Worm (Caenorhabditis elegans) whole organism, L4 larva: ENCODE data around the gene btb-2.

ENCODE experiments used
- D1046.2 ChIP-seq: fragments of 200-800 bp; sonication (Bioruptor generic); IDR thresholded peaks from 2 replicates; pipeline ENCODE4 v1.3.6; 2022; ENCODE audit warnings: missing genetic modification characterization, missing compliant biosample characterization
- F49E8.2 ChIP-seq: sonication (generic microtip); optimal IDR thresholded peaks from 2 replicates; lab custom pipeline; 2016; ENCODE audit warnings: missing compliant biosample characterization, mild to moderate bottlenecking, missing genetic modification characterization, borderline replicate concordance
- R02D3.7 ChIP-seq: fragments of 150-350 bp; sonication (generic microtip); optimal IDR thresholded peaks from 3 replicates; lab custom pipeline; 2014; ENCODE audit warnings: missing biosample characterization, missing genetic modification characterization
- T20F7.1 ChIP-seq: fragments of 200-800 bp; sonication (Bioruptor generic); optimal IDR thresholded peaks from 2 replicates; lab custom pipeline; 2018; ENCODE audit warnings: mild to moderate bottlenecking, missing genetic modification characterization, missing compliant biosample characterization
- Y105C5A.15 ChIP-seq: fragments of 200-800 bp; sonication (Bioruptor generic); IDR thresholded peaks from 2 replicates; pipeline ENCODE4 v1.3.6; 2022; ENCODE audit warnings: missing genetic modification characterization, missing compliant biosample characterization
- Y48G9A.11 ChIP-seq: fragments of 200-800 bp; sonication (Bioruptor generic); IDR thresholded peaks from 2 replicates; pipeline ENCODE4 v1.3.6; 2022; ENCODE audit warnings: missing genetic modification reagents, missing genetic modification characterization, missing compliant biosample characterization
- ZK546.5 ChIP-seq, 2 experiments: sonication (generic microtip); optimal IDR thresholded peaks; 2 replicates each; lab custom pipeline; 2017; ENCODE audit warnings: missing biosample characterization in 2 of 2, missing genetic modification characterization in 2 of 2
- aly-2 ChIP-seq: sonication (generic microtip); optimal IDR thresholded peaks from 2 replicates; lab custom pipeline; 2018; ENCODE audit warnings: missing biosample characterization, missing genetic modification characterization
- ama-1 ChIP-seq: fragments of 150-350 bp; optimal IDR thresholded peaks from 2 replicates; lab custom pipeline; 2014; ENCODE audit warnings: inconsistent platforms, mixed read lengths
- ceh-20 ChIP-seq: fragments of 200-800 bp; sonication (Bioruptor generic); IDR thresholded peaks from 2 replicates; pipeline ENCODE4 v1.3.6; 2022; ENCODE audit warnings: missing genetic modification reagents, missing genetic modification characterization, missing compliant biosample characterization
- ceh-44 ChIP-seq: fragments of 200-800 bp; sonication (Bioruptor generic); IDR thresholded peaks from 2 replicates; pipeline ENCODE4 v1.3.6; 2022; ENCODE audit warnings: missing genetic modification reagents, missing genetic modification characterization, missing compliant biosample characterization
- ceh-62 ChIP-seq: sonication (generic microtip); optimal IDR thresholded peaks from 2 replicates; lab custom pipeline; 2017; ENCODE audit warnings: missing biosample characterization, missing genetic modification characterization
- cey-2 ChIP-seq: sonication (generic microtip); optimal IDR thresholded peaks from 3 replicates; lab custom pipeline; 2017; ENCODE audit warnings: missing genetic modification characterization, mild to moderate bottlenecking, missing compliant biosample characterization, antibody characterized with exemption, borderline replicate concordance; ENCODE audit not compliant: insufficient read depth
- ctbp-1 ChIP-seq: fragments of 200-800 bp; sonication (Bioruptor generic); IDR thresholded peaks from 2 replicates; pipeline ENCODE4 v1.3.6; 2022; ENCODE audit warnings: missing genetic modification reagents, missing genetic modification characterization, missing compliant biosample characterization
- daf-16 ChIP-seq, 3 experiments: sonication (generic microtip); optimal IDR thresholded peaks; 2 replicates each; lab custom pipeline; 2016 to 2017; ENCODE audit warnings: missing genetic modification characterization in 3 of 3, missing genetic modification reagents in 3 of 3, mild to moderate bottlenecking in 2 of 3, missing compliant biosample characterization in 2 of 3, missing biosample characterization in 1 of 3, moderate library complexity in 1 of 3
- daf-19 ChIP-seq: fragments of 200-800 bp; sonication (Bioruptor generic); conservative IDR thresholded peaks from 2 replicates; pipeline ENCODE4 v1.3.6; 2022; ENCODE audit warnings: missing genetic modification characterization, missing compliant biosample characterization
- daf-8 ChIP-seq: fragments of 200-800 bp; sonication (Bioruptor generic); IDR thresholded peaks from 2 replicates; pipeline ENCODE4 v1.3.6; 2022; ENCODE audit warnings: missing genetic modification characterization, missing compliant biosample characterization
- dmd-8 ChIP-seq: fragments of 200-800 bp; sonication (Bioruptor generic); IDR thresholded peaks from 2 replicates; pipeline ENCODE4 v1.3.6; 2022; ENCODE audit warnings: missing genetic modification characterization, missing compliant biosample characterization
- hlh-30 ChIP-seq: sonication (generic microtip); optimal IDR thresholded peaks from 2 replicates; lab custom pipeline; 2017; ENCODE audit warnings: antibody characterized with exemption, mild to moderate bottlenecking, missing genetic modification characterization, missing compliant biosample characterization; ENCODE audit not compliant: insufficient read depth
- lin-15B ChIP-seq: fragments of 150-350 bp; sonication (generic microtip); optimal IDR thresholded peaks from 3 replicates; lab custom pipeline; 2014; ENCODE audit warnings: missing biosample characterization, missing genetic modification characterization
- lin-29 ChIP-seq: fragments of 200-800 bp; sonication (Bioruptor generic); IDR thresholded peaks from 2 replicates; pipeline ENCODE4 v1.3.6; 2022; ENCODE audit warnings: missing genetic modification reagents, missing genetic modification characterization, missing compliant biosample characterization
- lin-38 ChIP-seq: fragments of 200-800 bp; sonication (Bioruptor generic); IDR thresholded peaks from 2 replicates; pipeline ENCODE4 v1.3.6; 2022; ENCODE audit warnings: missing genetic modification reagents, missing genetic modification characterization, missing compliant biosample characterization
- lsy-2 ChIP-seq, 2 experiments: fragments of 150-350 bp in 1 of 2; sonication (generic microtip) in 1 of 2; optimal IDR thresholded peaks; 2 replicates each; lab custom pipeline; 2014 to 2017; ENCODE audit warnings: missing biosample characterization in 2 of 2, missing genetic modification characterization in 2 of 2
- madf-5 ChIP-seq, 2 experiments: fragments of 200-800 bp; sonication (Bioruptor generic); IDR thresholded peaks; 2 replicates each; pipeline ENCODE4 v1.3.6; 2022; ENCODE audit warnings: missing compliant biosample characterization in 2 of 2, missing genetic modification characterization in 2 of 2
- mep-1 ChIP-seq: fragments of 150-350 bp; sonication (generic microtip); optimal IDR thresholded peaks from 3 replicates; lab custom pipeline; 2014; ENCODE audit warnings: missing biosample characterization, missing genetic modification characterization
- mes-2 ChIP-seq: sonication (generic microtip); optimal IDR thresholded peaks from 2 replicates; lab custom pipeline; 2016; ENCODE audit warnings: missing genotype, mild to moderate bottlenecking, missing genetic modification characterization, missing compliant biosample characterization; ENCODE audit not compliant: poor library complexity, severe bottlenecking
- nhr-102 ChIP-seq: sonication (generic microtip); optimal IDR thresholded peaks from 2 replicates; lab custom pipeline; 2016; ENCODE audit warnings: mild to moderate bottlenecking, missing genetic modification characterization, moderate library complexity, missing compliant biosample characterization
- nhr-11 ChIP-seq: fragments of 150-350 bp; optimal IDR thresholded peaks from 2 replicates; lab custom pipeline; 2014; ENCODE audit warnings: missing biosample characterization, missing genetic modification characterization
- nhr-111 ChIP-seq: fragments of 200-800 bp; sonication (Bioruptor generic); optimal IDR thresholded peaks from 2 replicates; lab custom pipeline; 2018; ENCODE audit warnings: mild to moderate bottlenecking, missing genetic modification characterization, missing compliant biosample characterization
- nhr-48 ChIP-seq: sonication (generic microtip); optimal IDR thresholded peaks from 2 replicates; lab custom pipeline; 2016; ENCODE audit warnings: mild to moderate bottlenecking, missing genetic modification characterization, missing compliant biosample characterization
- nhr-6 ChIP-seq: fragments of 150-350 bp; optimal IDR thresholded peaks from 2 replicates; lab custom pipeline; 2014; ENCODE audit warnings: missing biosample characterization, missing genetic modification characterization
- nhr-76 ChIP-seq: fragments of 150-350 bp; optimal IDR thresholded peaks from 2 replicates; lab custom pipeline; 2014; ENCODE audit warnings: missing biosample characterization, missing genetic modification characterization
- pha-4 ChIP-seq, 2 experiments: fragments of 150-350 bp in 1 of 2; fragments of 200-800 bp in 1 of 2; sonication (Bioruptor generic) in 1 of 2; IDR thresholded peaks in 1 of 2; optimal IDR thresholded peaks in 1 of 2; 2 replicates each; pipeline versions ENCODE4 v1.3.6 to Lab custom; 2014 to 2022; ENCODE audit warnings: missing genetic modification characterization in 2 of 2, missing genetic modification reagents in 2 of 2, missing biosample characterization in 1 of 2, missing compliant biosample characterization in 1 of 2
- php-3 ChIP-seq: fragments of 200-800 bp; sonication (Bioruptor generic); IDR thresholded peaks from 2 replicates; pipeline ENCODE4 v1.3.6; 2022; ENCODE audit warnings: missing genetic modification reagents, missing genetic modification characterization, missing compliant biosample characterization
- sdz-12 ChIP-seq: fragments of 200-800 bp; sonication (Bioruptor generic); optimal IDR thresholded peaks from 2 replicates; lab custom pipeline; 2018; ENCODE audit warnings: mild to moderate bottlenecking, missing genetic modification characterization, missing compliant biosample characterization
- snpc-1.2 ChIP-seq: fragments of 200-800 bp; sonication (Bioruptor generic); IDR thresholded peaks from 2 replicates; pipeline ENCODE4 v1.3.6; 2022; ENCODE audit warnings: missing genetic modification reagents, missing genetic modification characterization, missing compliant biosample characterization
- spr-1 ChIP-seq: sonication (generic microtip); optimal IDR thresholded peaks from 2 replicates; lab custom pipeline; 2016; ENCODE audit warnings: mild to moderate bottlenecking, missing genetic modification characterization, missing compliant biosample characterization
- tag-97 ChIP-seq: fragments of 200-800 bp; sonication (Bioruptor generic); IDR thresholded peaks from 2 replicates; pipeline ENCODE4 v1.3.6; 2022; ENCODE audit warnings: missing genetic modification characterization, missing compliant biosample characterization
- zag-1 ChIP-seq: fragments of 150-350 bp; optimal IDR thresholded peaks from 2 replicates; lab custom pipeline; 2014; ENCODE audit warnings: missing biosample characterization, missing genetic modification characterization
- zfp-2 ChIP-seq: sonication (generic microtip); optimal IDR thresholded peaks from 2 replicates; lab custom pipeline; 2016; ENCODE audit warnings: mild to moderate bottlenecking, missing genetic modification characterization, missing compliant biosample characterization
- ztf-11 ChIP-seq: fragments of 150-350 bp; optimal IDR thresholded peaks from 2 replicates; lab custom pipeline; 2014; ENCODE audit warnings: missing biosample characterization, missing genetic modification characterization

btb-2 gene

ce11 chrII:6383183-6383695 is 18.5 kb upstream of the btb-2 start, which contains the start of gene F58F12.1 (continued):
- TF ChIP-seq daf-16 (GFP tag; optimal IDR thresholded peaks at IDR 0.05; lab: Kevin White, UChicago), result no peak
- peak; percentile 50 for TF ChIP-seq daf-16 (tag; optimal IDR thresholded peaks at IDR 0.05; lab: Kevin White, UChicago)
- TF ChIP-seq snpc-1.2 (GFP tag; lab: Robert Waterston, UW), result no peak
- peak; percentile 43 for TF ChIP-seq nhr-6 (tag; lab: Kevin White, UChicago)
- no peak for TF ChIP-seq tag-97 (GFP tag; lab: Robert Waterston, UW)
- TF ChIP-seq madf-5 (GFP tag; IDR thresholded peaks at IDR 0.05; lab: Robert Waterston, UW), result no peak
- no peak for TF ChIP-seq nhr-111 (GFP tag; lab: Kevin White, UChicago)
- TF ChIP-seq T20F7.1 (GFP tag; lab: Kevin White, UChicago), result no peak
- no peak for TF ChIP-seq sdz-12 (GFP tag; lab: Kevin White, UChicago)
- peak; percentile 21 for TF ChIP-seq nhr-11 (tag; lab: Kevin White, UChicago)

ce11 chrII:6386467-6386866 is 15.3 kb upstream of the btb-2 start, which contains the start of gene F58F12.4:
Gene F58F12.4 (plus strand): TSS chrII:6386767.
- TF ChIP-seq ZK546.5 (tag; optimal IDR thresholded peaks at IDR 0.05; lab: Kevin White, UChicago) (no peak), dmd-8 (GFP tag; lab: Robert Waterston, UW) (no peak), mep-1 (tag; lab: Kevin White, UChicago) (no peak), ctbp-1 (GFP tag; lab: Robert Waterston, UW) (no peak), lsy-2 (tag; optimal IDR thresholded peaks at IDR 0.05; lab: Kevin White, UChicago) (no peak), lin-29 (no peak), hlh-30 (no peak), pha-4 (GFP tag; IDR thresholded peaks at IDR 0.05; lab: Robert Waterston, UW) (no peak), pha-4 (tag; optimal IDR thresholded peaks at IDR 0.05; lab: Kevin White, UChicago) (no peak), nhr-76 (no peak), D1046.2 (no peak), php-3 (no peak), mes-2 (tag; lab: Kevin White, UChicago) (no peak)

- TF ChIP-seq lin-38, result no peak
- TF ChIP-seq ama-1 (lab: Kevin White, UChicago), result no peak
- no peak for TF ChIP-seq D1046.2
- TF ChIP-seq nhr-102 (tag; lab: Kevin White, UChicago), result no peak
- TF ChIP-seq ceh-62 (tag; lab: Kevin White, UChicago), result no peak
- TF ChIP-seq T20F7.1 (GFP tag; lab: Kevin White, UChicago), result no peak
- TF ChIP-seq F49E8.2, result no peak
- no peak for TF ChIP-seq mes-2 (tag; lab: Kevin White, UChicago)
Observed at ce11 chrII:6387937-6388336, 13.8 kb upstream of the btb-2 start, which contains the start of gene F58F12.2. Gene F58F12.2 (minus strand): TSS chrII:6388037.

- no peak for TF ChIP-seq aly-2 (tag; lab: Kevin White, UChicago)
- no peak for TF ChIP-seq ztf-11
- no peak for TF ChIP-seq lin-15B
- TF ChIP-seq cey-2, result no peak
- TF ChIP-seq, all 104 proteins: peak for 0
Observed at ce11 chrII:6391195-6391594, 10.6 kb upstream of the btb-2 start, which contains the start of gene F58F12.3. Gene F58F12.3 (minus strand): TSS chrII:6391295.

- no peak for TF ChIP-seq nhr-6 (tag; lab: Kevin White, UChicago)
- no peak for TF ChIP-seq daf-19 (GFP tag; lab: Robert Waterston, UW)
- no peak for TF ChIP-seq sdz-12 (GFP tag; lab: Kevin White, UChicago)
- TF ChIP-seq daf-8, result no peak
- no peak for TF ChIP-seq ceh-20 (GFP tag; lab: Robert Waterston, UW)
- TF ChIP-seq spr-1 (tag; lab: Kevin White, UChicago), result no peak
- no peak for TF ChIP-seq T20F7.1 (GFP tag; lab: Kevin White, UChicago)
- TF ChIP-seq nhr-48, result no peak
- TF ChIP-seq zag-1 (tag; lab: Kevin White, UChicago), result no peak
- no peak for TF ChIP-seq Y48G9A.11 (GFP tag; lab: Robert Waterston, UW)
- no peak for TF ChIP-seq zfp-2
- TF ChIP-seq ceh-44 (GFP tag; lab: Robert Waterston, UW), result no peak
- TF ChIP-seq R02D3.7 (tag; lab: Kevin White, UChicago), result no peak
- no peak for TF ChIP-seq aly-2 (tag; lab: Kevin White, UChicago)
- TF ChIP-seq Y105C5A.15 (GFP tag; lab: Robert Waterston, UW), result no peak
Observed at ce11 chrII:6394037-6394436, 7.7 kb upstream of the btb-2 start.
